Fruit fly (Drosophila melanogaster) whole organism, embryonic: ENCODE measurements around the gene mAChR-C.

Source experiments
- Blimp-1 ChIP-seq: fragments of 200-800 bp; sonication (Bioruptor generic); optimal IDR thresholded peaks from 3 replicates; lab custom pipeline; 2018; ENCODE audit warnings: missing biosample characterization, missing genetic modification characterization, mild to moderate bottlenecking, moderate library complexity, missing genetic modification reagents
- C15 ChIP-seq: fragments of 200-800 bp; sonication (Bioruptor generic); IDR thresholded peaks from 3 replicates; pipeline ENCODE4 v1.3.6; 2022; ENCODE audit warnings: missing biosample characterization, missing genetic modification characterization
- CG10543 ChIP-seq: fragments of 200-800 bp; sonication (Bioruptor generic); optimal IDR thresholded peaks from 3 replicates; lab custom pipeline; 2017; ENCODE audit warnings: missing biosample characterization, mild to moderate bottlenecking, missing genetic modification characterization, moderate library complexity
- CG11504 ChIP-seq: fragments of 200-800 bp; sonication (Bioruptor generic); optimal IDR thresholded peaks from 3 replicates; lab custom pipeline; 2019; ENCODE audit warnings: missing biosample characterization, mild to moderate bottlenecking, missing genetic modification characterization, moderate library complexity
- CG11723 ChIP-seq: fragments of 200-800 bp; sonication (Bioruptor generic); optimal IDR thresholded peaks from 2 replicates; lab custom pipeline; 2017; ENCODE audit warnings: missing biosample characterization, mild to moderate bottlenecking, missing genetic modification characterization
- CG12219 ChIP-seq: fragments of 200-800 bp; sonication (Bioruptor generic); optimal IDR thresholded peaks from 3 replicates; lab custom pipeline; 2018; ENCODE audit warnings: missing biosample characterization, mild to moderate bottlenecking, missing genetic modification characterization
- CG12744 ChIP-seq: fragments of 200-800 bp; sonication (Bioruptor generic); optimal IDR thresholded peaks from 2 replicates; lab custom pipeline; 2016; ENCODE audit warnings: missing biosample characterization, missing genetic modification characterization
- CG12769 ChIP-seq: fragments of 200-800 bp; sonication (Bioruptor generic); optimal IDR thresholded peaks from 2 replicates; lab custom pipeline; 2019; ENCODE audit warnings: missing biosample characterization, mild to moderate bottlenecking, missing genetic modification characterization, moderate library complexity
- CG13287 ChIP-seq: fragments of 200-800 bp; sonication (Bioruptor generic); IDR thresholded peaks from 2 replicates; pipeline ENCODE4 v1.3.6; 2022; ENCODE audit warnings: missing biosample characterization, missing genetic modification characterization; ENCODE audit not compliant: partially characterized antibody
- CG15073 ChIP-seq: fragments of 200-800 bp; sonication (Bioruptor generic); optimal IDR thresholded peaks from 2 replicates; lab custom pipeline; 2016; ENCODE audit warnings: missing biosample characterization, missing genetic modification characterization
- CG15269 ChIP-seq: fragments of 200-800 bp; sonication (Bioruptor generic); optimal IDR thresholded peaks from 2 replicates; lab custom pipeline; 2018; ENCODE audit warnings: missing biosample characterization, mild to moderate bottlenecking, missing genetic modification characterization, moderate library complexity
- CG1602 ChIP-seq: fragments of 200-800 bp; sonication (Bioruptor generic); optimal IDR thresholded peaks from 3 replicates; lab custom pipeline; 2016; ENCODE audit warnings: missing biosample characterization, missing genetic modification characterization
- CG17359 ChIP-seq: fragments of 200-800 bp; sonication (Bioruptor generic); optimal IDR thresholded peaks from 3 replicates; lab custom pipeline; 2018; ENCODE audit warnings: missing biosample characterization, mild to moderate bottlenecking, missing genetic modification characterization, moderate library complexity
- CG17612 ChIP-seq: fragments of 200-800 bp; sonication (Bioruptor generic); IDR thresholded peaks from 2 replicates; pipeline ENCODE4 v1.3.6; 2022; ENCODE audit warnings: missing biosample characterization, missing genetic modification characterization
- CG18262 ChIP-seq: fragments of 200-800 bp; optimal IDR thresholded peaks from 3 replicates; lab custom pipeline; 2019; ENCODE audit warnings: missing biosample characterization, mild to moderate bottlenecking, missing genetic modification characterization, moderate library complexity
- CG2712 ChIP-seq: fragments of 200-800 bp; optimal IDR thresholded peaks from 3 replicates; lab custom pipeline; 2019; ENCODE audit warnings: missing biosample characterization, mild to moderate bottlenecking, missing genetic modification characterization, moderate library complexity
- CG2889 ChIP-seq: fragments of 200-800 bp; sonication (Bioruptor generic); IDR thresholded peaks from 3 replicates; pipeline ENCODE4 v1.3.6; 2022; ENCODE audit warnings: missing biosample characterization, missing genetic modification characterization
- CG30431 ChIP-seq: fragments of 200-800 bp; sonication (Bioruptor generic); optimal IDR thresholded peaks from 2 replicates; lab custom pipeline; 2017; ENCODE audit warnings: missing biosample characterization, missing genetic modification characterization
- CG34376 ChIP-seq: fragments of 200-800 bp; sonication (Bioruptor generic); optimal IDR thresholded peaks from 2 replicates; lab custom pipeline; 2018; ENCODE audit warnings: missing biosample characterization, mild to moderate bottlenecking, missing genetic modification characterization
- CG3726 ChIP-seq: fragments of 200-800 bp; sonication (Bioruptor generic); IDR thresholded peaks from 3 replicates; pipeline ENCODE4, ENCODE4 v1.3.6; 2022; ENCODE audit warnings: missing biosample characterization, missing genetic modification characterization
- CG6654 ChIP-seq: fragments of 200-800 bp; sonication (Bioruptor generic); optimal IDR thresholded peaks from 2 replicates; lab custom pipeline; 2017; ENCODE audit warnings: missing biosample characterization, mild to moderate bottlenecking, missing genetic modification characterization
- CG6791 ChIP-seq: fragments of 200-800 bp; sonication (Bioruptor generic); IDR thresholded peaks from 3 replicates; pipeline ENCODE4 v1.3.6; 2022; ENCODE audit warnings: missing biosample characterization, missing genetic modification characterization; ENCODE audit not compliant: partially characterized antibody
- CG7963 ChIP-seq: fragments of 200-800 bp; sonication (Bioruptor generic); IDR thresholded peaks from 3 replicates; pipeline ENCODE4 v1.3.6; 2022; ENCODE audit warnings: missing biosample characterization, missing genetic modification characterization; ENCODE audit not compliant: partially characterized antibody
- Camta ChIP-seq: fragments of 200-800 bp; sonication (Bioruptor generic); optimal IDR thresholded peaks from 2 replicates; lab custom pipeline; 2016; ENCODE audit warnings: missing biosample characterization, missing genetic modification characterization
- D19B ChIP-seq: fragments of 200-800 bp; sonication (Bioruptor generic); optimal IDR thresholded peaks from 2 replicates; lab custom pipeline; 2017; ENCODE audit warnings: missing biosample characterization, mild to moderate bottlenecking, missing genetic modification characterization
- Dip3 ChIP-seq: fragments of 200-800 bp; sonication (Bioruptor generic); optimal IDR thresholded peaks from 3 replicates; lab custom pipeline; 2016; ENCODE audit warnings: missing biosample characterization, missing genetic modification characterization
- Dll ChIP-seq: fragments of 200-800 bp; sonication (Bioruptor generic); IDR thresholded peaks from 4 replicates; pipeline ENCODE4 v1.3.6; 2022; ENCODE audit warnings: missing biosample characterization, missing genetic modification characterization; ENCODE audit not compliant: partially characterized antibody
- Hr78 ChIP-seq, 2 experiments: fragments of 200-800 bp in 1 of 2; fragments of >200 bp in 1 of 2; sonication (Bioruptor generic) in 1 of 2; optimal IDR thresholded peaks; 2 replicates each; lab custom pipeline; 2017 to 2019; ENCODE audit warnings: missing biosample characterization in 2 of 2, missing genetic modification characterization in 2 of 2, mild to moderate bottlenecking in 1 of 2, moderate library complexity in 1 of 2
- Opbp ChIP-seq: fragments of 200-800 bp; sonication (Bioruptor generic); IDR thresholded peaks from 3 replicates; pipeline ENCODE4 v1.3.6; 2022; ENCODE audit warnings: missing biosample characterization, missing genetic modification characterization; ENCODE audit not compliant: partially characterized antibody
- Tbp ChIP-seq: fragments of >200 bp; optimal IDR thresholded peaks from 2 replicates; lab custom pipeline; 2018; ENCODE audit warnings: missing biosample characterization, missing genetic modification characterization
- ash1 ChIP-seq: fragments of 200-800 bp; sonication (Bioruptor generic); optimal IDR thresholded peaks from 2 replicates; lab custom pipeline; 2018; ENCODE audit warnings: missing biosample characterization, mild to moderate bottlenecking, missing genetic modification characterization
- cas ChIP-seq: fragments of 200-800 bp; sonication (Bioruptor generic); IDR thresholded peaks from 2 replicates; pipeline ENCODE4 v1.3.6; 2022; ENCODE audit warnings: missing biosample characterization, missing genetic modification characterization
- cg ChIP-seq: fragments of 200-800 bp; sonication (Bioruptor generic); optimal IDR thresholded peaks from 3 replicates; lab custom pipeline; 2019; ENCODE audit warnings: missing biosample characterization, mild to moderate bottlenecking, missing genetic modification characterization, moderate library complexity
- chn ChIP-seq: fragments of 200-800 bp; sonication (Bioruptor generic); optimal IDR thresholded peaks from 2 replicates; lab custom pipeline; 2016; ENCODE audit warnings: missing biosample characterization, missing genetic modification characterization
- jigr1 ChIP-seq: fragments of 200-800 bp; sonication (Bioruptor generic); IDR thresholded peaks from 3 replicates; pipeline ENCODE4 v1.3.6; 2022; ENCODE audit warnings: missing biosample characterization, missing genetic modification characterization
- lmd ChIP-seq: fragments of 200-800 bp; sonication (Bioruptor generic); IDR thresholded peaks from 2 replicates; pipeline ENCODE4 v1.3.6; 2022; ENCODE audit warnings: missing biosample characterization, missing genetic modification characterization
- lov ChIP-seq, 2 experiments: fragments of 200-800 bp in 1 of 2; fragments of >200 bp in 1 of 2; sonication (Bioruptor generic) in 1 of 2; IDR thresholded peaks in 1 of 2; optimal IDR thresholded peaks in 1 of 2; 2 replicates in 1 of 2; 3 replicates in 1 of 2; pipeline versions ENCODE4 v1.3.6 to Lab custom; 2017 to 2022; ENCODE audit warnings: missing biosample characterization in 1 of 2, missing genetic modification characterization in 1 of 2
- maf-S ChIP-seq: fragments of 200-800 bp; sonication (Bioruptor generic); optimal IDR thresholded peaks from 2 replicates; lab custom pipeline; 2016; ENCODE audit warnings: missing biosample characterization, missing genetic modification characterization
- mld ChIP-seq: fragments of 200-800 bp; sonication (Bioruptor generic); IDR thresholded peaks from 3 replicates; pipeline ENCODE4 v1.3.6; 2022; ENCODE audit warnings: missing biosample characterization, missing genetic modification characterization; ENCODE audit not compliant: partially characterized antibody
- ro ChIP-seq: fragments of 200-800 bp; sonication (Bioruptor generic); IDR thresholded peaks from 2 replicates; pipeline ENCODE4 v1.3.6; 2022; ENCODE audit warnings: missing biosample characterization, missing genetic modification characterization
- sens ChIP-seq: fragments of 200-800 bp; sonication (Bioruptor generic); peaks from one replicate; lab custom pipeline; 2016; ENCODE audit warnings: missing biosample characterization, missing genetic modification characterization
- sisA ChIP-seq: fragments of 200-800 bp; sonication (Bioruptor generic); IDR thresholded peaks from 2 replicates; pipeline ENCODE4 v1.3.6; 2022; ENCODE audit warnings: missing biosample characterization, missing genetic modification characterization
- sr ChIP-seq: fragments of 200-800 bp; sonication (Bioruptor generic); IDR thresholded peaks from 3 replicates; pipeline ENCODE4 v1.3.6; 2022; ENCODE audit warnings: missing biosample characterization, missing genetic modification characterization
- ssp ChIP-seq: fragments of 200-800 bp; sonication (Bioruptor generic); IDR thresholded peaks from 2 replicates; pipeline ENCODE4 v1.3.6; 2022; ENCODE audit warnings: missing biosample characterization, missing genetic modification characterization
- sug ChIP-seq: fragments of 200-800 bp; optimal IDR thresholded peaks from 2 replicates; lab custom pipeline; 2019; ENCODE audit warnings: missing biosample characterization, mild to moderate bottlenecking, missing genetic modification characterization, moderate library complexity
- tll ChIP-seq, 2 experiments: fragments of 200-800 bp in 1 of 2; fragments of >200 bp in 1 of 2; sonication (Bioruptor generic) in 1 of 2; optimal IDR thresholded peaks; 2 replicates each; lab custom pipeline; 2017 to 2019; ENCODE audit warnings: missing biosample characterization in 2 of 2, missing genetic modification characterization in 2 of 2, mild to moderate bottlenecking in 1 of 2, moderate library complexity in 1 of 2
- unpg ChIP-seq: fragments of 200-800 bp; sonication (Bioruptor generic); optimal IDR thresholded peaks from 3 replicates; lab custom pipeline; 2018; ENCODE audit warnings: missing biosample characterization, mild to moderate bottlenecking, missing genetic modification characterization, moderate library complexity

mAChR-C gene

DNA sequence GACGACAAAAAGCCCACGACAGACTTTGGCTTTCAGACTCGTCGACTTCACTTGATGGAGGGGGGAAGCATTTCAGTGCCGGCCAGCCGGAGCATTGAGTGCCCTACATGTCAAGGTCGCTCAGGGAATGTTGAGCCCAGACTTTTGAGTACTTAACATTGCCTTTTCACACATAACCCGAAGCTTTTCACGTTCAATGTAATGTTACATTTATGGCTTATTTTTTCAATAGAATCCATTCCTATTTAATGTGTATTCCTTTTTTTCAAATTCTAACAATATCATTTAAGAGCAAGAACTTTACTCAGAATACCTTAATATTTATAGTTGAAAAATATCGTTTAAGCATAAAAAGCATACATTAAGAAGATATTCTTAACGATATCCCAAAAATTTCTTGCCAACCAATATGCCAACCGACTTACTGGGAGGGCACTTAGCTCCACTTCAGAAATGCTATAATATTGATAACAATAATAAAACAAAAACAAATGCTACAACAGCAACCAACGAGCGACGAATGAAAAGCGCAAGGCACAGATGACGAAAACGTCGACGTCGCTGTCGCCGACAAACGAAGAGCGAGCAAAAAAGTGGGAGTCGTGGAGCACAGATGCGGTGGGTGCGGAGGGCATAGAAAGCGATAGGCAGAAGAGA lies 27.4 kb upstream of the mAChR-C start (continued):
- TF ChIP-seq CG6791 (no peak), unpg (GFP tag; lab: Kevin White, UChicago) (peak; percentile 21), CG1602 (GFP tag; lab: Kevin White, UChicago) (no peak), sug (tag; lab: Kevin White, UChicago) (peak; percentile 25), CG15073 (no peak), sens (GFP tag; lab: Kevin White, UChicago) (peak; percentile 98), CG6654 (GFP tag; lab: Kevin White, UChicago) (peak; percentile 70), CG3726 (GFP tag; lab: Robert Waterston, UW) (0 out of 3 replicates have a peak, but pooled peaks have one; percentile 11), CG30431 (peak; percentile 10), sisA (GFP tag; lab: Robert Waterston, UW) (peak; percentile 85), lmd (GFP tag; lab: Robert Waterston, UW) (peak; percentile 84), CG18262 (tag; lab: Kevin White, UChicago) (peak; percentile 91), CG17612 (GFP tag; lab: Robert Waterston, UW) (0 out of 2 replicates have a peak, but pooled peaks have one; percentile 30), ssp (GFP tag; lab: Robert Waterston, UW) (peak; percentile 69), ash1 (no peak), ro (GFP tag; lab: Robert Waterston, UW) (no peak), CG7963 (GFP tag; lab: Robert Waterston, UW) (no peak), CG11723 (GFP tag; lab: Kevin White, UChicago) (peak; percentile 20), maf-S (no peak), jigr1 (GFP tag; lab: Robert Waterston, UW) (peak; percentile 71; the same call in 2 of the 3 replicates), Camta (GFP tag; lab: Kevin White, UChicago) (peak; percentile 80), CG12769 (peak; percentile 66), CG12219 (GFP tag; lab: Kevin White, UChicago) (peak; percentile 61), Hr78 (GFP tag; optimal IDR thresholded peaks at IDR 0.05; lab: Kevin White, UChicago) (no peak), CG17359 (tag; lab: Kevin White, UChicago) (peak; percentile 76), Tbp (GFP tag; lab: Kevin White, UChicago) (no peak), Dip3 (GFP tag; lab: Kevin White, UChicago) (peak; percentile 82), CG34376 (GFP tag; lab: Kevin White, UChicago) (peak; percentile 76), tll (GFP tag; optimal IDR thresholded peaks at IDR 0.05; lab: Kevin White, UChicago) (no peak), cas (0 out of 2 replicates have a peak, but pooled peaks have one; percentile 41), C15 (GFP tag; lab: Robert Waterston, UW) (0 out of 3 replicates have a peak, but pooled peaks have one; percentile 38), lov (optimal IDR thresholded peaks at IDR 0.05; lab: Kevin White, UChicago) (no peak), lov (GFP tag; IDR thresholded peaks at IDR 0.05; lab: Robert Waterston, UW) (0 out of 3 replicates have a peak, but pooled peaks have one; percentile 37), CG10543 (GFP tag; lab: Kevin White, UChicago) (peak; percentile 1), Opbp (GFP tag; lab: Robert Waterston, UW) (no peak), CG12744 (GFP tag; lab: Kevin White, UChicago) (peak; percentile 67), sr (GFP tag; lab: Robert Waterston, UW) (peak; percentile 47; the same call in 2 of the 3 replicates), CG11504 (tag; lab: Kevin White, UChicago) (peak; percentile 91), CG2712 (peak; percentile 86), CG13287 (GFP tag; lab: Robert Waterston, UW) (no peak), Dll (GFP tag; lab: Robert Waterston, UW) (no peak), CG15269 (tag; lab: Kevin White, UChicago) (peak; percentile 59), chn (GFP tag; lab: Kevin White, UChicago) (no peak), cg (GFP tag; lab: Kevin White, UChicago) (peak; percentile 43), CG2889 (no peak; the same call in 2 of the 3 replicates), Blimp-1 (GFP tag; lab: Kevin White, UChicago) (peak; percentile 71), D19B (GFP tag; lab: Kevin White, UChicago) (peak; percentile 83), mld (GFP tag; lab: Robert Waterston, UW) (no peak)
